Fruit fly (Drosophila melanogaster) whole organism, embryonic: ENCODE measurements around the gene amos.

Experiments
- ATbp ChIP-seq: fragments of 200-800 bp; sonication (Bioruptor generic); optimal IDR thresholded peaks from 2 replicates; lab custom pipeline; 2017; ENCODE audit warnings: missing biosample characterization, mild to moderate bottlenecking, missing genetic modification characterization, missing genetic modification reagents
- Antp ChIP-seq: fragments of 200-800 bp; sonication (Bioruptor generic); optimal IDR thresholded peaks from 3 replicates; lab custom pipeline; 2016; ENCODE audit warnings: missing biosample characterization, missing genetic modification characterization
- B-H1 ChIP-seq: fragments of 200-800 bp; sonication (Bioruptor generic); IDR thresholded peaks from 3 replicates; pipeline ENCODE4 v1.3.6; 2022; ENCODE audit warnings: missing biosample characterization, missing genetic modification characterization
- CG10366 ChIP-seq: fragments of 200-800 bp; sonication (Bioruptor generic); IDR thresholded peaks from 2 replicates; pipeline ENCODE4 v1.3.6; 2022; ENCODE audit warnings: missing biosample characterization, missing genetic modification characterization
- CG10543 ChIP-seq: fragments of 200-800 bp; sonication (Bioruptor generic); optimal IDR thresholded peaks from 3 replicates; lab custom pipeline; 2017; ENCODE audit warnings: missing biosample characterization, mild to moderate bottlenecking, missing genetic modification characterization, moderate library complexity
- CG11560 ChIP-seq: fragments of 200-800 bp; sonication (Bioruptor generic); IDR thresholded peaks from 3 replicates; pipeline ENCODE4 v1.3.6; 2022; ENCODE audit warnings: missing biosample characterization, missing genetic modification characterization
- CG14710 ChIP-seq: fragments of 200-800 bp; sonication (Bioruptor generic); optimal IDR thresholded peaks from 3 replicates; lab custom pipeline; 2019; ENCODE audit warnings: missing biosample characterization, mild to moderate bottlenecking, missing genetic modification characterization, moderate library complexity
- CG15073 ChIP-seq: fragments of 200-800 bp; sonication (Bioruptor generic); optimal IDR thresholded peaks from 2 replicates; lab custom pipeline; 2016; ENCODE audit warnings: missing biosample characterization, missing genetic modification characterization
- CG15514 ChIP-seq: fragments of 200-800 bp; sonication (Bioruptor generic); optimal IDR thresholded peaks from 3 replicates; lab custom pipeline; 2017; ENCODE audit warnings: missing biosample characterization, missing genetic modification characterization, mild to moderate bottlenecking, moderate library complexity, missing genetic modification reagents
- CG16813 ChIP-seq: fragments of 200-800 bp; sonication (Bioruptor generic); IDR thresholded peaks from 3 replicates; pipeline ENCODE4 v1.3.6; 2022; ENCODE audit warnings: missing biosample characterization, missing genetic modification characterization; ENCODE audit not compliant: partially characterized antibody
- CG18476 ChIP-seq: fragments of 200-800 bp; sonication (Bioruptor generic); optimal IDR thresholded peaks from 2 replicates; lab custom pipeline; 2016; ENCODE audit warnings: missing biosample characterization, mild to moderate bottlenecking, missing genetic modification characterization
- CG2199 ChIP-seq: fragments of 200-800 bp; sonication (Bioruptor generic); IDR thresholded peaks from 3 replicates; pipeline ENCODE4 v1.3.6; 2022; ENCODE audit warnings: missing biosample characterization, missing genetic modification characterization
- CG2875 ChIP-seq: fragments of 200-800 bp; sonication (Bioruptor generic); optimal IDR thresholded peaks from 2 replicates; lab custom pipeline; 2017; ENCODE audit warnings: missing biosample characterization, mild to moderate bottlenecking, missing genetic modification characterization, missing genetic modification reagents
- CG3065 ChIP-seq: fragments of 200-800 bp; sonication (Bioruptor generic); optimal IDR thresholded peaks from 2 replicates; lab custom pipeline; 2016; ENCODE audit warnings: missing biosample characterization, missing genetic modification characterization
- CG32532 ChIP-seq: fragments of 200-800 bp; sonication (Bioruptor generic); IDR thresholded peaks from 2 replicates; pipeline ENCODE4 v1.3.6; 2022; ENCODE audit warnings: missing biosample characterization, missing genetic modification characterization
- CG6683 ChIP-seq: fragments of 200-800 bp; sonication (Bioruptor generic); optimal IDR thresholded peaks from 2 replicates; lab custom pipeline; 2017; ENCODE audit warnings: missing biosample characterization, mild to moderate bottlenecking, missing genetic modification characterization, missing genetic modification reagents
- CG6791 ChIP-seq: fragments of 200-800 bp; sonication (Bioruptor generic); IDR thresholded peaks from 3 replicates; pipeline ENCODE4 v1.3.6; 2022; ENCODE audit warnings: missing biosample characterization, missing genetic modification characterization; ENCODE audit not compliant: partially characterized antibody
- CG7271 ChIP-seq: fragments of 200-800 bp; sonication (Bioruptor generic); optimal IDR thresholded peaks from 2 replicates; lab custom pipeline; 2018; ENCODE audit warnings: missing biosample characterization, mild to moderate bottlenecking, missing genetic modification characterization, moderate library complexity
- CG7556 ChIP-seq: fragments of 200-800 bp; sonication (Bioruptor generic); optimal IDR thresholded peaks from 2 replicates; lab custom pipeline; 2017; ENCODE audit warnings: missing biosample characterization, mild to moderate bottlenecking, missing genetic modification characterization
- CG7928 ChIP-seq: fragments of 200-800 bp; sonication (Bioruptor generic); optimal IDR thresholded peaks from 2 replicates; lab custom pipeline; 2017; ENCODE audit warnings: missing biosample characterization, mild to moderate bottlenecking, missing genetic modification characterization
- CG8281 ChIP-seq: fragments of 200-800 bp; sonication (Bioruptor generic); optimal IDR thresholded peaks from 2 replicates; lab custom pipeline; 2018; ENCODE audit warnings: missing biosample characterization, mild to moderate bottlenecking, missing genetic modification characterization, moderate library complexity
- Dfd ChIP-seq, 2 experiments: fragments of >200 bp; optimal IDR thresholded peaks; 2 replicates each; lab custom pipeline; 2017; ENCODE audit warnings: missing biosample characterization in 2 of 2, missing genetic modification characterization in 2 of 2
- Gsc ChIP-seq: fragments of 200-800 bp; sonication (Bioruptor generic); IDR thresholded peaks from 2 replicates; pipeline ENCODE4 v1.3.6; 2022; ENCODE audit warnings: missing biosample characterization, missing genetic modification characterization
- H2.0 ChIP-seq: fragments of 200-800 bp; sonication (Bioruptor generic); IDR thresholded peaks from 2 replicates; pipeline ENCODE4 v1.3.6; 2022; ENCODE audit warnings: missing biosample characterization, missing genetic modification characterization
- HHEX ChIP-seq: fragments of 200-800 bp; sonication (Bioruptor generic); optimal IDR thresholded peaks from 3 replicates; lab custom pipeline; 2017; ENCODE audit warnings: missing biosample characterization, mild to moderate bottlenecking, missing genetic modification characterization, missing genetic modification reagents
- Jarid2 ChIP-seq: fragments of 200-800 bp; sonication (Bioruptor generic); optimal IDR thresholded peaks from 3 replicates; lab custom pipeline; 2017; ENCODE audit warnings: mild to moderate bottlenecking, missing biosample characterization, missing genetic modification reagents, missing genetic modification characterization
- MESR4 ChIP-seq: fragments of 200-800 bp; sonication (Bioruptor generic); optimal IDR thresholded peaks from 2 replicates; lab custom pipeline; 2018; ENCODE audit warnings: missing biosample characterization, mild to moderate bottlenecking, missing genetic modification characterization, moderate library complexity
- NC2β ChIP-seq: fragments of 200-800 bp; sonication (Bioruptor generic); optimal IDR thresholded peaks from 2 replicates; lab custom pipeline; 2016; ENCODE audit warnings: missing biosample characterization, missing genetic modification characterization
- Opbp ChIP-seq: fragments of 200-800 bp; sonication (Bioruptor generic); IDR thresholded peaks from 3 replicates; pipeline ENCODE4 v1.3.6; 2022; ENCODE audit warnings: missing biosample characterization, missing genetic modification characterization; ENCODE audit not compliant: partially characterized antibody
- Sox100B ChIP-seq: fragments of 200-800 bp; sonication (Bioruptor generic); optimal IDR thresholded peaks from 3 replicates; lab custom pipeline; 2018; ENCODE audit warnings: missing biosample characterization, mild to moderate bottlenecking, missing genetic modification characterization
- Sox102F ChIP-seq: fragments of 200-800 bp; sonication (Bioruptor generic); optimal IDR thresholded peaks from 2 replicates; lab custom pipeline; 2018; ENCODE audit warnings: missing biosample characterization, mild to moderate bottlenecking, missing genetic modification characterization, moderate library complexity
- Sry-β ChIP-seq: fragments of 200-800 bp; sonication (Bioruptor generic); optimal IDR thresholded peaks from 2 replicates; lab custom pipeline; 2018; ENCODE audit warnings: missing biosample characterization, mild to moderate bottlenecking, missing genetic modification characterization, moderate library complexity
- danr ChIP-seq: fragments of 200-800 bp; sonication (Bioruptor generic); IDR thresholded peaks from 2 replicates; pipeline ENCODE4 v1.3.6; 2022; ENCODE audit warnings: missing biosample characterization, missing genetic modification characterization
- disco-r ChIP-seq: fragments of 200-800 bp; sonication (Bioruptor generic); optimal IDR thresholded peaks from 2 replicates; lab custom pipeline; 2016; ENCODE audit warnings: missing biosample characterization, missing genetic modification characterization
- ems ChIP-seq: fragments of 200-800 bp; sonication (Bioruptor generic); optimal IDR thresholded peaks from 3 replicates; lab custom pipeline; 2016; ENCODE audit warnings: missing biosample characterization, missing genetic modification characterization
- exex ChIP-seq: fragments of 200-800 bp; sonication (Bioruptor generic); optimal IDR thresholded peaks from 4 replicates; lab custom pipeline; 2018; ENCODE audit warnings: missing biosample characterization, mild to moderate bottlenecking, missing genetic modification characterization, moderate library complexity
- h ChIP-seq: fragments of >200 bp; optimal IDR thresholded peaks from 2 replicates; lab custom pipeline; 2017
- hbn ChIP-seq: fragments of 200-800 bp; sonication (Bioruptor generic); IDR thresholded peaks from 2 replicates; pipeline ENCODE4 v1.3.6; 2022; ENCODE audit warnings: missing biosample characterization, missing genetic modification characterization; ENCODE audit not compliant: partially characterized antibody
- jing ChIP-seq: fragments of 200-800 bp; sonication (Bioruptor generic); optimal IDR thresholded peaks from 2 replicates; lab custom pipeline; 2018; ENCODE audit warnings: missing biosample characterization, mild to moderate bottlenecking, missing genetic modification characterization
- lola ChIP-seq, 3 experiments: fragments of >200 bp in 2 of 3; fragments of 200-800 bp in 1 of 3; sonication (Bioruptor generic) in 1 of 3; optimal IDR thresholded peaks; 2 replicates each; lab custom pipeline; 2017 to 2019; ENCODE audit warnings: missing biosample characterization in 3 of 3, missing genetic modification characterization in 3 of 3, mild to moderate bottlenecking in 1 of 3, moderate library complexity in 1 of 3
- mam ChIP-seq: fragments of 200-800 bp; sonication (Bioruptor generic); optimal IDR thresholded peaks from 3 replicates; lab custom pipeline; 2016; ENCODE audit warnings: missing biosample characterization, missing genetic modification characterization
- mld ChIP-seq: fragments of 200-800 bp; sonication (Bioruptor generic); IDR thresholded peaks from 3 replicates; pipeline ENCODE4 v1.3.6; 2022; ENCODE audit warnings: missing biosample characterization, missing genetic modification characterization; ENCODE audit not compliant: partially characterized antibody
- nmo ChIP-seq: fragments of 200-800 bp; sonication (Bioruptor generic); optimal IDR thresholded peaks from 2 replicates; lab custom pipeline; 2018; ENCODE audit warnings: missing biosample characterization, mild to moderate bottlenecking, missing genetic modification characterization, moderate library complexity
- peb ChIP-seq: fragments of 200-800 bp; sonication (Bioruptor generic); IDR thresholded peaks from 2 replicates; pipeline ENCODE4 v1.3.6; 2022; ENCODE audit warnings: missing biosample characterization, missing genetic modification characterization
- ranshi ChIP-seq: fragments of 200-800 bp; sonication (Bioruptor generic); IDR thresholded peaks from 2 replicates; pipeline ENCODE4 v1.3.6; 2022; ENCODE audit warnings: missing biosample characterization, missing genetic modification characterization
- row ChIP-seq: fragments of 200-800 bp; sonication (Bioruptor generic); IDR thresholded peaks from 3 replicates; pipeline ENCODE4 v1.3.6; 2022; ENCODE audit warnings: missing biosample characterization, missing genetic modification characterization
- sd ChIP-seq: fragments of 200-800 bp; sonication (Bioruptor generic); optimal IDR thresholded peaks from 3 replicates; lab custom pipeline; 2018; ENCODE audit warnings: missing biosample characterization, mild to moderate bottlenecking, missing genetic modification characterization, moderate library complexity
- trem ChIP-seq: fragments of 200-800 bp; optimal IDR thresholded peaks from 3 replicates; lab custom pipeline; 2019; ENCODE audit warnings: missing biosample characterization, mild to moderate bottlenecking, missing genetic modification characterization, moderate library complexity
- vfl ChIP-seq: fragments of 200-800 bp; sonication (Bioruptor generic); optimal IDR thresholded peaks from 2 replicates; lab custom pipeline; 2016; ENCODE audit warnings: missing biosample characterization, missing genetic modification characterization

The amos gene

DNA sequence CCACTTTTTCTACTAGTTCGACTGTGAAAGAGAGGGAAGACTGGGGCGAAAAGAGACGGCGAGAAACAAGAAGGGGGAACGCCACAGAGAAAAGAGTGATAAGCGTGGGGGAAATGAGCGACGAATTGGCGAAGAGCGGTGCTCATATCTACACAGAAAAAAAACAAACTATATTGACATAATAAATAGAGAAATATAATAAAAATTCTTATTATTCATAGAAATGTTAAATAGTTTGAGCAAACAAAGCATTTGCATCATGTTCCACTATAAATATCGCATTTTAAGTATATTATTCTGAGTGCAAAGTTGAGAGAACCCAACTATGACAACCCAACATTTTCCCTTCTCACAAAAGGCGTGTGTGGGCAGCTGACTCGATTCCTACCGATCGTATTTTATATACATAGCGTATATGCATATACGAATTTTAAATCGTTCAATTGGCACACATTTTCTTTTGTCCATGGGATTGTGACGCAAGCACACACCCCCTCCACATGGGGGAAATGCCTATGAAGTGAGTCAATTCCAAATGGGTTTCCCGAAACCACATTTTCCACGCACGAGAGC, 38.7 kb downstream of the amos start (continued):
- TF ChIP-seq CG15514 (GFP tag; lab: Kevin White, UChicago) (peak; percentile 62), row (GFP tag; lab: Robert Waterston, UW) (peak; percentile 90), CG11560 (0 out of 3 replicates have a peak, but pooled peaks have one; percentile 23), CG6683 (peak; percentile 63), CG8281 (peak; percentile 45), danr (GFP tag; lab: Robert Waterston, UW) (peak; percentile 61), disco-r (GFP tag; lab: Kevin White, UChicago) (no peak), CG3065 (GFP tag; lab: Kevin White, UChicago) (no peak), exex (tag; lab: Kevin White, UChicago) (peak; percentile 37), jing (GFP tag; lab: Kevin White, UChicago) (peak; percentile 10), hbn (GFP tag; lab: Robert Waterston, UW) (no peak), NC2β (GFP tag; lab: Kevin White, UChicago) (no peak), Gsc (no peak), Antp (GFP tag; lab: Kevin White, UChicago) (peak; percentile 31), CG32532 (GFP tag; lab: Robert Waterston, UW) (peak; percentile 86), Dfd (GFP tag; optimal IDR thresholded peaks at IDR 0.05; lab: Kevin White, UChicago) (no peak)

DNA sequence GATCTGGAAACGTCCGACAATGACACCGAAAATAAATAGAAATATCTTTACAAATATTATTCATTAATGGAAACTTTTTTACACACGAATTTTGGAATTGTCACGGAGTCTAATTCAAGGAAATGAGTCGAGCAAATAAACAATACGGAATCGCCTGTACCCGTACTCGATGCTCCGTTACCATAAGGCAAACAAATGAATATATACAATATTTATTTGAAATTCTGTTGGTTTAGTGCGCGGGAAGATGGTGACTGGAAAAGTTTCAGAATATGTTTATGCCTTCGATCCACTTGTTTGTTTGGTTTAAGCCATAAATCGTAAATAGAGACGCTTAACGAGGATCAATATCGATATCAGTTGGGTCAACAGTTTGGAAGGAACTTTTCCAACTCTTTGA, 40.3 kb downstream of the amos start:
- no peak for TF ChIP-seq CG6791 (GFP tag; lab: Robert Waterston, UW)
- no peak for TF ChIP-seq CG7271 (tag; lab: Kevin White, UChicago)
- no peak for TF ChIP-seq CG10366 (GFP tag; lab: Robert Waterston, UW)
- no peak for TF ChIP-seq Jarid2 (GFP tag; lab: Kevin White, UChicago)
- no peak for TF ChIP-seq CG2199 (GFP tag; lab: Robert Waterston, UW)
- TF ChIP-seq CG15073, result no peak
- TF ChIP-seq CG7928 (GFP tag; lab: Kevin White, UChicago), result no peak
- TF ChIP-seq ranshi (GFP tag; lab: Robert Waterston, UW), result no peak
- peak; percentile 6 for TF ChIP-seq CG10543 (GFP tag; lab: Kevin White, UChicago)
- no peak for TF ChIP-seq Sry-β (GFP tag; lab: Kevin White, UChicago)
- no peak for TF ChIP-seq Sox102F (GFP tag; lab: Kevin White, UChicago)
- no peak for TF ChIP-seq h (lab: Kevin White, UChicago)
- no peak for TF ChIP-seq ATbp (GFP tag; lab: Kevin White, UChicago)
- no peak for TF ChIP-seq trem (tag; lab: Kevin White, UChicago)
- TF ChIP-seq CG14710 (tag; lab: Kevin White, UChicago), result peak; percentile 23
- TF ChIP-seq mld, result no peak
- TF ChIP-seq lola (GFP tag; optimal IDR thresholded peaks at IDR 0.05; lab: Kevin White, UChicago), result peak in 1 of 3 experiments; percentile 20
- no peak for TF ChIP-seq CG16813 (GFP tag; lab: Robert Waterston, UW)
- TF ChIP-seq CG18476, result no peak
- no peak for TF ChIP-seq H2.0
- TF ChIP-seq CG7556 (GFP tag; lab: Kevin White, UChicago), result no peak
- no peak for TF ChIP-seq MESR4
- no peak for TF ChIP-seq mam
- TF ChIP-seq Opbp (GFP tag; lab: Robert Waterston, UW), result no peak
- TF ChIP-seq HHEX (GFP tag; lab: Kevin White, UChicago), result no peak
- no peak for TF ChIP-seq Sox100B
- TF ChIP-seq peb (GFP tag; lab: Robert Waterston, UW), result no peak
- no peak for TF ChIP-seq CG2875 (GFP tag; lab: Kevin White, UChicago)
- no peak for TF ChIP-seq nmo (GFP tag; lab: Kevin White, UChicago)
- TF ChIP-seq B-H1, result no peak
- TF ChIP-seq sd (tag; lab: Kevin White, UChicago), result peak; percentile 9
- TF ChIP-seq ems, result no peak
- TF ChIP-seq vfl, result no peak
